Worm (Caenorhabditis elegans) whole organism, L4 larva: ENCODE results near the gene F53F4.12.

Experiments used
- F49E8.2 ChIP-seq: sonication (generic microtip); optimal IDR thresholded peaks from 2 replicates; lab custom pipeline; 2016; ENCODE audit warnings: missing compliant biosample characterization, mild to moderate bottlenecking, missing genetic modification characterization, borderline replicate concordance
- T20F7.1 ChIP-seq: fragments of 200-800 bp; sonication (Bioruptor generic); optimal IDR thresholded peaks from 2 replicates; lab custom pipeline; 2018; ENCODE audit warnings: mild to moderate bottlenecking, missing genetic modification characterization, missing compliant biosample characterization
- Y105C5A.15 ChIP-seq: fragments of 200-800 bp; sonication (Bioruptor generic); IDR thresholded peaks from 2 replicates; pipeline ENCODE4 v1.3.6; 2022; ENCODE audit warnings: missing genetic modification characterization, missing compliant biosample characterization
- Y75B8A.6 ChIP-seq: fragments of 200-800 bp; sonication (Bioruptor generic); IDR thresholded peaks from 2 replicates; pipeline ENCODE4 v1.3.6; 2022; ENCODE audit warnings: missing genetic modification reagents, missing genetic modification characterization, missing compliant biosample characterization
- ZK337.2 ChIP-seq: fragments of 200-800 bp; sonication (Bioruptor generic); IDR thresholded peaks from 2 replicates; pipeline ENCODE4 v1.3.6; 2022; ENCODE audit warnings: missing genetic modification reagents, missing genetic modification characterization, missing compliant biosample characterization
- ZK546.5 ChIP-seq, 2 experiments: sonication (generic microtip); optimal IDR thresholded peaks; 2 replicates each; lab custom pipeline; 2017; ENCODE audit warnings: missing biosample characterization in 2 of 2, missing genetic modification characterization in 2 of 2
- aha-1 ChIP-seq: fragments of 150-350 bp; peaks from one replicate; lab custom pipeline; 2014; ENCODE audit warnings: missing biosample characterization, missing genetic modification characterization
- arid-1 ChIP-seq: fragments of 200-800 bp; sonication (Bioruptor generic); conservative IDR thresholded peaks from 2 replicates; pipeline ENCODE4 v1.3.6; 2022; ENCODE audit warnings: missing genetic modification reagents, missing genetic modification characterization, missing compliant biosample characterization
- ceh-28 ChIP-seq: fragments of 150-350 bp; optimal IDR thresholded peaks from 2 replicates; lab custom pipeline; 2014; ENCODE audit warnings: missing biosample characterization, missing genetic modification reagents, missing genetic modification characterization
- ceh-32 ChIP-seq: sonication (generic microtip); optimal IDR thresholded peaks from 2 replicates; lab custom pipeline; 2016; ENCODE audit warnings: mild to moderate bottlenecking, missing genetic modification characterization, missing compliant biosample characterization; ENCODE audit not compliant: poor library complexity
- ceh-44 ChIP-seq: fragments of 200-800 bp; sonication (Bioruptor generic); IDR thresholded peaks from 2 replicates; pipeline ENCODE4 v1.3.6; 2022; ENCODE audit warnings: missing genetic modification reagents, missing genetic modification characterization, missing compliant biosample characterization
- ces-1 ChIP-seq: fragments of 150-350 bp; sonication (generic microtip); optimal IDR thresholded peaks from 4 replicates; lab custom pipeline; 2014; ENCODE audit warnings: missing biosample characterization, missing genetic modification reagents, missing genetic modification characterization
- ctbp-1 ChIP-seq: fragments of 200-800 bp; sonication (Bioruptor generic); IDR thresholded peaks from 2 replicates; pipeline ENCODE4 v1.3.6; 2022; ENCODE audit warnings: missing genetic modification reagents, missing genetic modification characterization, missing compliant biosample characterization
- daf-16 ChIP-seq, 3 experiments: sonication (generic microtip); optimal IDR thresholded peaks; 2 replicates each; lab custom pipeline; 2016 to 2017; ENCODE audit warnings: missing genetic modification characterization in 3 of 3, missing genetic modification reagents in 3 of 3, mild to moderate bottlenecking in 2 of 3, missing compliant biosample characterization in 2 of 3, missing biosample characterization in 1 of 3, moderate library complexity in 1 of 3
- dmd-8 ChIP-seq: fragments of 200-800 bp; sonication (Bioruptor generic); IDR thresholded peaks from 2 replicates; pipeline ENCODE4 v1.3.6; 2022; ENCODE audit warnings: missing genetic modification characterization, missing compliant biosample characterization
- dmd-9 ChIP-seq: fragments of 200-800 bp; sonication (Bioruptor generic); IDR thresholded peaks from 2 replicates; pipeline ENCODE4 v1.3.6; 2022; ENCODE audit warnings: missing genetic modification reagents, missing genetic modification characterization, missing compliant biosample characterization
- dve-1 ChIP-seq: sonication (generic microtip); optimal IDR thresholded peaks from 2 replicates; lab custom pipeline; 2017; ENCODE audit warnings: antibody characterized with exemption, mild to moderate bottlenecking, missing genetic modification characterization, missing compliant biosample characterization; ENCODE audit not compliant: insufficient read depth
- egl-27 ChIP-seq: sonication (generic microtip); optimal IDR thresholded peaks from 3 replicates; lab custom pipeline; 2017; ENCODE audit warnings: missing biosample characterization, missing genetic modification reagents, missing genetic modification characterization
- hif-1 ChIP-seq, 2 experiments: sonication (generic microtip); optimal IDR thresholded peaks; 2 replicates each; lab custom pipeline; 2016 to 2017; ENCODE audit warnings: missing compliant biosample characterization in 2 of 2, missing genetic modification characterization in 2 of 2, missing genetic modification reagents in 2 of 2, missing genotype in 2 of 2, mild to moderate bottlenecking in 1 of 2
- hlh-11 ChIP-seq: fragments of 200-800 bp; sonication (Bioruptor generic); optimal IDR thresholded peaks from 2 replicates; lab custom pipeline; 2018; ENCODE audit warnings: mild to moderate bottlenecking, missing genetic modification characterization, missing compliant biosample characterization
- hmg-1.1 ChIP-seq: fragments of 200-800 bp; sonication (Bioruptor generic); IDR thresholded peaks from 2 replicates; pipeline ENCODE4 v1.3.6; 2022; ENCODE audit warnings: missing genetic modification reagents, missing genetic modification characterization, missing compliant biosample characterization
- lin-15B ChIP-seq: fragments of 150-350 bp; sonication (generic microtip); optimal IDR thresholded peaks from 3 replicates; lab custom pipeline; 2014; ENCODE audit warnings: missing biosample characterization, missing genetic modification characterization
- lin-38 ChIP-seq: fragments of 200-800 bp; sonication (Bioruptor generic); IDR thresholded peaks from 2 replicates; pipeline ENCODE4 v1.3.6; 2022; ENCODE audit warnings: missing genetic modification reagents, missing genetic modification characterization, missing compliant biosample characterization
- lsy-2 ChIP-seq, 2 experiments: fragments of 150-350 bp in 1 of 2; sonication (generic microtip) in 1 of 2; optimal IDR thresholded peaks; 2 replicates each; lab custom pipeline; 2014 to 2017; ENCODE audit warnings: missing biosample characterization in 2 of 2, missing genetic modification characterization in 2 of 2
- madf-5 ChIP-seq, 2 experiments: fragments of 200-800 bp; sonication (Bioruptor generic); IDR thresholded peaks; 2 replicates each; pipeline ENCODE4 v1.3.6; 2022; ENCODE audit warnings: missing compliant biosample characterization in 2 of 2, missing genetic modification characterization in 2 of 2
- mep-1 ChIP-seq: fragments of 150-350 bp; sonication (generic microtip); optimal IDR thresholded peaks from 3 replicates; lab custom pipeline; 2014; ENCODE audit warnings: missing biosample characterization, missing genetic modification characterization
- mes-2 ChIP-seq: sonication (generic microtip); optimal IDR thresholded peaks from 2 replicates; lab custom pipeline; 2016; ENCODE audit warnings: missing genotype, mild to moderate bottlenecking, missing genetic modification characterization, missing compliant biosample characterization; ENCODE audit not compliant: poor library complexity, severe bottlenecking
- mxl-2 ChIP-seq: fragments of 200-800 bp; sonication (Bioruptor generic); conservative IDR thresholded peaks from 2 replicates; pipeline ENCODE4 v1.3.6; 2022; ENCODE audit warnings: missing genetic modification reagents, missing genetic modification characterization, missing compliant biosample characterization
- mxl-3 ChIP-seq: fragments of 200-800 bp; sonication (Bioruptor generic); optimal IDR thresholded peaks from 2 replicates; lab custom pipeline; 2018; ENCODE audit warnings: mild to moderate bottlenecking, missing genetic modification characterization, missing compliant biosample characterization
- nhr-11 ChIP-seq: fragments of 150-350 bp; optimal IDR thresholded peaks from 2 replicates; lab custom pipeline; 2014; ENCODE audit warnings: missing biosample characterization, missing genetic modification characterization
- nhr-111 ChIP-seq: fragments of 200-800 bp; sonication (Bioruptor generic); optimal IDR thresholded peaks from 2 replicates; lab custom pipeline; 2018; ENCODE audit warnings: mild to moderate bottlenecking, missing genetic modification characterization, missing compliant biosample characterization
- nhr-237 ChIP-seq: sonication (generic microtip); optimal IDR thresholded peaks from 2 replicates; lab custom pipeline; 2017; ENCODE audit warnings: missing biosample characterization, missing genetic modification characterization
- nhr-28 ChIP-seq: fragments of 150-350 bp; optimal IDR thresholded peaks from 2 replicates; lab custom pipeline; 2014; ENCODE audit warnings: missing biosample characterization, missing genetic modification characterization
- nhr-41 ChIP-seq: fragments of 200-800 bp; sonication (Bioruptor generic); IDR thresholded peaks from 2 replicates; pipeline ENCODE4 v1.3.6; 2022; ENCODE audit warnings: missing genetic modification reagents, missing genetic modification characterization, missing compliant biosample characterization
- nhr-48 ChIP-seq: sonication (generic microtip); optimal IDR thresholded peaks from 2 replicates; lab custom pipeline; 2016; ENCODE audit warnings: mild to moderate bottlenecking, missing genetic modification characterization, missing compliant biosample characterization
- nhr-76 ChIP-seq: fragments of 150-350 bp; optimal IDR thresholded peaks from 2 replicates; lab custom pipeline; 2014; ENCODE audit warnings: missing biosample characterization, missing genetic modification characterization
- nhr-77 ChIP-seq: fragments of 150-350 bp; optimal IDR thresholded peaks from 2 replicates; lab custom pipeline; 2014; ENCODE audit warnings: missing biosample characterization, missing genetic modification characterization
- pqm-1 ChIP-seq: sonication (generic microtip); optimal IDR thresholded peaks from 2 replicates; lab custom pipeline; 2017; ENCODE audit warnings: missing biosample characterization, missing genetic modification characterization
- saeg-2 ChIP-seq: fragments of 200-800 bp; sonication (Bioruptor generic); IDR thresholded peaks from 2 replicates; pipeline ENCODE4 v1.3.6; 2022; ENCODE audit warnings: missing genetic modification reagents, missing genetic modification characterization, missing compliant biosample characterization
- sdz-12 ChIP-seq: fragments of 200-800 bp; sonication (Bioruptor generic); optimal IDR thresholded peaks from 2 replicates; lab custom pipeline; 2018; ENCODE audit warnings: mild to moderate bottlenecking, missing genetic modification characterization, missing compliant biosample characterization
- set-16 ChIP-seq: fragments of 200-800 bp; sonication (Bioruptor generic); IDR thresholded peaks from 2 replicates; pipeline ENCODE4 v1.3.6; 2022; ENCODE audit warnings: missing genetic modification reagents, missing genetic modification characterization, missing compliant biosample characterization
- snpc-1.2 ChIP-seq: fragments of 200-800 bp; sonication (Bioruptor generic); IDR thresholded peaks from 2 replicates; pipeline ENCODE4 v1.3.6; 2022; ENCODE audit warnings: missing genetic modification reagents, missing genetic modification characterization, missing compliant biosample characterization
- spr-1 ChIP-seq: sonication (generic microtip); optimal IDR thresholded peaks from 2 replicates; lab custom pipeline; 2016; ENCODE audit warnings: mild to moderate bottlenecking, missing genetic modification characterization, missing compliant biosample characterization
- tra-1 ChIP-seq: fragments of 200-800 bp; sonication (Bioruptor generic); IDR thresholded peaks from 2 replicates; pipeline ENCODE4 v1.3.6; 2022; ENCODE audit warnings: missing genetic modification reagents, missing genetic modification characterization, missing compliant biosample characterization
- unc-62 ChIP-seq, 3 experiments: fragments of 150-350 bp in 1 of 3; sonication (generic microtip); optimal IDR thresholded peaks in 2 of 3; peaks in 1 of 3; 1 replicate in 1 of 3; 2 replicates in 2 of 3; lab custom pipeline; 2014 to 2017; ENCODE audit warnings: missing biosample characterization in 3 of 3, missing genetic modification characterization in 3 of 3, missing genetic modification reagents in 3 of 3, missing genotype in 1 of 3
- zag-1 ChIP-seq: fragments of 150-350 bp; optimal IDR thresholded peaks from 2 replicates; lab custom pipeline; 2014; ENCODE audit warnings: missing biosample characterization, missing genetic modification characterization
- zfp-2 ChIP-seq: sonication (generic microtip); optimal IDR thresholded peaks from 2 replicates; lab custom pipeline; 2016; ENCODE audit warnings: mild to moderate bottlenecking, missing genetic modification characterization, missing compliant biosample characterization
- zfp-3 ChIP-seq: fragments of 200-800 bp; sonication (Bioruptor generic); conservative IDR thresholded peaks from 2 replicates; pipeline ENCODE4 v1.3.6; 2022; ENCODE audit warnings: missing genetic modification reagents, missing genetic modification characterization, missing compliant biosample characterization

Gene F53F4.12

DNA sequence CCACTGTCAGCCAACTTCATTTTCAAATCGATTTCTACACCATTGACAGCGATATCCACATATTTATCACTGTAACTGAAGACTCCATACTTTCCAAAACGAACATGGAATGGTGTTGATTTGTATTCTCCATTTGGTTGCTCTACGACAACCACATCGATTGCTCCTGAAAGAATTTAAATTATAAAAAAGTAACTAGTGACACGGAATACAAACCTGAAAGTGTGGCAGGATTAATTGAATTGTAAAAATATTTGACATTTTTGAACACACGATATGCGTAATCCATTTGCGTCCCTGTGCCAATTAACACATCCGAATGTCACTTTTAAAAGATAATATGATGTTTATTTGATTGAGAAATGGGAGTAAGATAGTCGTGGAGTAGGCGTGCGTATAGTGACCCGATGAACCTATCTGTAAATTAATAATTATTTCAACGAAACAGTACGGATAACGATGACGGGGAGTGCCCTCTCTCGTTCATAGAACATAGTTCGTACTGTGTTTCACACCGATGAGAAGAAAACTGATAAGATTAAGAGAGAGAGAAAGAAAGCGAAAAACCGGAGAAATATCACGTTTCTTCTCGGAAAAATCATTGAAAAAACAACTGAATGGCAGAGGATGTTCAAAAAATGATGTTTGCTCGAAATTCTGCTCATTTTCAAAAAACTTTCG is 28.0 kb downstream of the F53F4.12 start, which contains the start of gene lpin-1:
Gene lpin-1, minus strand, starts transcription at position 417 of the 681 bp plus-strand sequence.
- TF ChIP-seq lin-38, result no peak
- peak; percentile 6 for TF ChIP-seq mes-2
- TF ChIP-seq ZK337.2, result no peak
- TF ChIP-seq dve-1, result peak; percentile 69
- peak; percentile 70 for TF ChIP-seq mxl-3 (GFP tag; lab: Kevin White, UChicago)
- no peak for TF ChIP-seq madf-5 (GFP tag; IDR thresholded peaks at IDR 0.05; lab: Robert Waterston, UW)
- TF ChIP-seq mxl-2 (GFP tag; lab: Robert Waterston, UW), result no peak
- TF ChIP-seq T20F7.1 (GFP tag; lab: Kevin White, UChicago), result peak; percentile 0
- TF ChIP-seq lsy-2 (tag; optimal IDR thresholded peaks at IDR 0.05; lab: Kevin White, UChicago), result peak in 1 of 2 experiments; percentile 8
- peak; percentile 53; the same call in 1 of the 2 replicates for TF ChIP-seq nhr-41 (GFP tag; lab: Robert Waterston, UW)
- TF ChIP-seq Y105C5A.15 (GFP tag; lab: Robert Waterston, UW), result no peak
- no peak for TF ChIP-seq hmg-1.1
- TF ChIP-seq ces-1, result no peak
- no peak for TF ChIP-seq zfp-2 (tag; lab: Kevin White, UChicago)
- no peak for TF ChIP-seq Y75B8A.6 (GFP tag; lab: Robert Waterston, UW)
- TF ChIP-seq nhr-76 (tag; lab: Kevin White, UChicago), result no peak
- no peak for TF ChIP-seq spr-1 (tag; lab: Kevin White, UChicago)
- TF ChIP-seq pqm-1 (tag; lab: Kevin White, UChicago), result peak; percentile 16
- no peak for TF ChIP-seq set-16 (GFP tag; lab: Robert Waterston, UW)
- TF ChIP-seq nhr-48 (tag; lab: Kevin White, UChicago), result peak; percentile 47
- TF ChIP-seq unc-62 (GFP tag; optimal IDR thresholded peaks at IDR 0.05 in 1 of 2; lab: Kevin White, UChicago), result peak in 1 of 2 experiments; percentile 60
- TF ChIP-seq unc-62 (tag; optimal IDR thresholded peaks at IDR 0.05; lab: Kevin White, UChicago), result no peak
- peak; percentile 40 for TF ChIP-seq mep-1
- peak; percentile 68 for TF ChIP-seq sdz-12 (GFP tag; lab: Kevin White, UChicago)
- no peak for TF ChIP-seq dmd-9 (GFP tag; lab: Robert Waterston, UW)
- TF ChIP-seq nhr-237, result no peak
- TF ChIP-seq hlh-11 (tag; lab: Kevin White, UChicago), result peak; percentile 85
- TF ChIP-seq aha-1, result peak; percentile 96
- TF ChIP-seq ctbp-1 (GFP tag; lab: Robert Waterston, UW), result no peak
- no peak for TF ChIP-seq ceh-28 (tag; lab: Kevin White, UChicago)
- TF ChIP-seq egl-27, result no peak
- TF ChIP-seq ceh-44 (GFP tag; lab: Robert Waterston, UW), result no peak
- TF ChIP-seq zfp-3 (GFP tag; lab: Robert Waterston, UW), result 0 out of 2 replicates have a peak, but pooled peaks have one; percentile 28
- peak; percentile 77 for TF ChIP-seq nhr-28 (tag; lab: Kevin White, UChicago)
- no peak for TF ChIP-seq daf-16 (GFP tag; optimal IDR thresholded peaks at IDR 0.05; lab: Kevin White, UChicago)
- peak; percentile 44 for TF ChIP-seq daf-16 (tag; optimal IDR thresholded peaks at IDR 0.05; lab: Kevin White, UChicago)
- peak in 1 of 2 experiments; percentile 38 for TF ChIP-seq hif-1 (tag; optimal IDR thresholded peaks at IDR 0.05; lab: Kevin White, UChicago)
- TF ChIP-seq saeg-2, result peak; percentile 11; the same call in 1 of the 2 replicates
- TF ChIP-seq F49E8.2 (tag; lab: Kevin White, UChicago), result no peak
- no peak for TF ChIP-seq nhr-11 (tag; lab: Kevin White, UChicago)
- TF ChIP-seq zag-1 (tag; lab: Kevin White, UChicago), result no peak
- peak; percentile 35 for TF ChIP-seq nhr-77 (tag; lab: Kevin White, UChicago)
- no peak for TF ChIP-seq snpc-1.2 (GFP tag; lab: Robert Waterston, UW)
- TF ChIP-seq dmd-8 (GFP tag; lab: Robert Waterston, UW), result no peak
- no peak for TF ChIP-seq ZK546.5 (tag; optimal IDR thresholded peaks at IDR 0.05; lab: Kevin White, UChicago)
- no peak for TF ChIP-seq arid-1 (GFP tag; lab: Robert Waterston, UW)
- no peak for TF ChIP-seq nhr-111
- TF ChIP-seq tra-1, result no peak; the same call in 1 of the 2 replicates
- no peak for TF ChIP-seq ceh-32 (tag; lab: Kevin White, UChicago)
- no peak for TF ChIP-seq lin-15B
